Worm (Caenorhabditis elegans) whole organism, L2 larva: ENCODE measurements around the gene ZK632.14.

Experiments used
- C34F6.9 ChIP-seq: fragments of 150-350 bp; optimal IDR thresholded peaks from 2 replicates; lab custom pipeline; 2014; ENCODE audit warnings: missing biosample characterization, missing genetic modification characterization
- R02D3.7 ChIP-seq: fragments of 150-350 bp; optimal IDR thresholded peaks from 2 replicates; lab custom pipeline; 2014; ENCODE audit warnings: missing biosample characterization, missing genetic modification characterization
- ceh-82 ChIP-seq: fragments of 150-350 bp; optimal IDR thresholded peaks from 2 replicates; lab custom pipeline; 2014; ENCODE audit warnings: missing biosample characterization, missing genetic modification characterization
- mdl-1 ChIP-seq, 2 experiments: fragments of 150-350 bp in 1 of 2; sonication (generic microtip) in 1 of 2; optimal IDR thresholded peaks; 2 replicates each; lab custom pipeline; 2017; ENCODE audit warnings: missing biosample characterization in 2 of 2, missing genetic modification characterization in 2 of 2
- nhr-21 ChIP-seq: fragments of 150-350 bp; optimal IDR thresholded peaks from 2 replicates; lab custom pipeline; 2014; ENCODE audit warnings: missing biosample characterization, missing genetic modification characterization
- nhr-237 ChIP-seq: fragments of 150-350 bp; optimal IDR thresholded peaks from 2 replicates; lab custom pipeline; 2014; ENCODE audit warnings: missing biosample characterization, missing genetic modification characterization
- unc-62 ChIP-seq: fragments of 150-350 bp; optimal IDR thresholded peaks from 2 replicates; lab custom pipeline; 2014; ENCODE audit warnings: missing biosample characterization, missing genetic modification reagents, missing genetic modification characterization
- zag-1 ChIP-seq: fragments of 150-350 bp; optimal IDR thresholded peaks from 2 replicates; lab custom pipeline; 2014; ENCODE audit warnings: missing biosample characterization, missing genetic modification characterization
- ztf-11 ChIP-seq: sonication (generic microtip); optimal IDR thresholded peaks from 2 replicates; lab custom pipeline; 2017; ENCODE audit warnings: missing biosample characterization, missing genetic modification characterization

ce11 chrIII:9767095-9767494 lies 46.2 kb upstream of the ZK632.14 start:
- TF ChIP-seq ztf-11 (tag; lab: Kevin White, UChicago) (no peak), nhr-21 (tag; lab: Kevin White, UChicago) (no peak), R02D3.7 (tag; lab: Kevin White, UChicago) (no peak), zag-1 (tag; lab: Kevin White, UChicago) (no peak), unc-62 (no peak), ceh-82 (tag; lab: Kevin White, UChicago) (no peak), nhr-237 (tag; lab: Kevin White, UChicago) (no peak), mdl-1 (tag; optimal IDR thresholded peaks at IDR 0.05; lab: Kevin White, UChicago) (no peak), C34F6.9 (tag; lab: Kevin White, UChicago) (no peak)
